Fruit fly (Drosophila melanogaster): ENCODE data around the gene sphinx2.

DNA sequence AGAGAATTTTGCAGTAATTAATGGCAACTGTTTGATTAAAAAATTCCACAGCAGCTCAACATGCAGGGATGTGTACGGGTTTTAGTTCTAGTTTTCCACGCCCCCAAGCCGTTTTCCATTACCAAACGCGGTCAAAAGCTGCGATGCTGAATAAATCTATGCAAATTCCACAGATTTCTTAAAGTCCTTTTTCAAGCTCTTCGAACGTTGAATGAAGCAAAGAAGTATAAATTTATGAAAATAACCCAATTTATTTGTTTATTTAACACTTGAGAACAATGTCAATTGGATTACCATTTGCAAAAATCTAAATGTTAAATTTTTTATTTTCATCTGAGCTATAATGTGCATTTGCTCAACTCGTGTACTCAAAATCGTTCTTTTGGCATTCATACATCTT is 24.7 kb upstream of the sphinx2 start, which contains the start of the genes CG42660, CG42661 and Tsp66A:
- TF ChIP-seq Mad (GFP tag; optimal IDR thresholded peaks at IDR 0.05) (no peak), CG32772 (GFP tag; IDR thresholded peaks at IDR 0.05) (no peak), CG7987 (GFP tag; optimal IDR thresholded peaks at IDR 0.05) (no peak), Spps (tag; optimal IDR thresholded peaks at IDR 0.05) (no peak), usp (GFP tag; optimal IDR thresholded peaks at IDR 0.05) (no peak), Hey (tag; optimal IDR thresholded peaks at IDR 0.05) (no peak), CG17912 (GFP tag; optimal IDR thresholded peaks at IDR 0.05) (no peak), kay (GFP tag; optimal IDR thresholded peaks at IDR 0.05) (no peak)
